Fruit fly (Drosophila melanogaster) whole organism, embryonic: ENCODE results near the gene CG43675.
A peak's percentile ranks its signal among the peaks of the same experiment; 100 is the strongest.

Experiments
- CG1024 ChIP-seq: fragments of 200-800 bp; sonication (Bioruptor generic); IDR thresholded peaks from 2 replicates; pipeline ENCODE4 v1.3.6; 2022; ENCODE audit warnings: missing biosample characterization, missing genetic modification characterization
- CG10366 ChIP-seq: fragments of 200-800 bp; sonication (Bioruptor generic); IDR thresholded peaks from 2 replicates; pipeline ENCODE4 v1.3.6; 2022; ENCODE audit warnings: missing biosample characterization, missing genetic modification characterization
- CG10431 ChIP-seq: fragments of 200-800 bp; sonication (Bioruptor generic); optimal IDR thresholded peaks from 3 replicates; lab custom pipeline; 2018; ENCODE audit warnings: missing biosample characterization, mild to moderate bottlenecking, missing genetic modification characterization
- CG10654 ChIP-seq: fragments of 200-800 bp; sonication (Bioruptor generic); optimal IDR thresholded peaks from 2 replicates; lab custom pipeline; 2016; ENCODE audit warnings: missing biosample characterization, missing genetic modification characterization
- CG11085 ChIP-seq: fragments of 200-800 bp; sonication (Bioruptor generic); IDR thresholded peaks from 2 replicates; pipeline ENCODE4 v1.3.6; 2022; ENCODE audit warnings: missing biosample characterization, missing genetic modification characterization
- CG12071 ChIP-seq: fragments of 200-800 bp; sonication (Bioruptor generic); optimal IDR thresholded peaks from 3 replicates; lab custom pipeline; 2018; ENCODE audit warnings: missing biosample characterization, mild to moderate bottlenecking, missing genetic modification characterization
- CG12155 ChIP-seq: fragments of 200-800 bp; sonication (Bioruptor generic); optimal IDR thresholded peaks from 3 replicates; lab custom pipeline; 2016; ENCODE audit warnings: missing biosample characterization, missing genetic modification characterization
- CG12299 ChIP-seq: fragments of 200-800 bp; sonication (Bioruptor generic); optimal IDR thresholded peaks from 2 replicates; lab custom pipeline; 2018; ENCODE audit warnings: missing biosample characterization, mild to moderate bottlenecking, missing genetic modification characterization
- CG12942 ChIP-seq: fragments of 200-800 bp; sonication (Bioruptor generic); optimal IDR thresholded peaks from 3 replicates; lab custom pipeline; 2016; ENCODE audit warnings: missing biosample characterization, missing genetic modification characterization
- CG13287 ChIP-seq: fragments of 200-800 bp; sonication (Bioruptor generic); IDR thresholded peaks from 2 replicates; pipeline ENCODE4 v1.3.6; 2022; ENCODE audit warnings: missing biosample characterization, missing genetic modification characterization; ENCODE audit not compliant: partially characterized antibody
- CG14965 ChIP-seq: fragments of 200-800 bp; sonication (Bioruptor generic); optimal IDR thresholded peaks from 2 replicates; lab custom pipeline; 2016; ENCODE audit warnings: missing biosample characterization, missing genetic modification characterization, borderline replicate concordance
- CG17829 ChIP-seq: fragments of 200-800 bp; optimal IDR thresholded peaks from 2 replicates; lab custom pipeline; 2019; ENCODE audit warnings: missing biosample characterization, mild to moderate bottlenecking, missing genetic modification characterization, moderate library complexity
- CG18619 ChIP-seq: fragments of 200-800 bp; sonication (Bioruptor generic); optimal IDR thresholded peaks from 3 replicates; lab custom pipeline; 2017; ENCODE audit warnings: missing biosample characterization, mild to moderate bottlenecking, missing genetic modification characterization
- CG2199 ChIP-seq: fragments of 200-800 bp; sonication (Bioruptor generic); IDR thresholded peaks from 3 replicates; pipeline ENCODE4 v1.3.6; 2022; ENCODE audit warnings: missing biosample characterization, missing genetic modification characterization
- CG3065 ChIP-seq: fragments of 200-800 bp; sonication (Bioruptor generic); optimal IDR thresholded peaks from 2 replicates; lab custom pipeline; 2016; ENCODE audit warnings: missing biosample characterization, missing genetic modification characterization
- CG31224 ChIP-seq: fragments of 200-800 bp; sonication (Bioruptor generic); IDR thresholded peaks from 2 replicates; pipeline ENCODE4 v1.3.6; 2022; ENCODE audit warnings: missing biosample characterization, missing genetic modification characterization
- CG32532 ChIP-seq: fragments of 200-800 bp; sonication (Bioruptor generic); IDR thresholded peaks from 2 replicates; pipeline ENCODE4 v1.3.6; 2022; ENCODE audit warnings: missing biosample characterization, missing genetic modification characterization
- CG33557 ChIP-seq: fragments of 200-800 bp; sonication (Bioruptor generic); optimal IDR thresholded peaks from 2 replicates; lab custom pipeline; 2019; ENCODE audit warnings: missing biosample characterization, mild to moderate bottlenecking, missing genetic modification characterization, moderate library complexity
- CG4328 ChIP-seq: fragments of 200-800 bp; sonication (Bioruptor generic); optimal IDR thresholded peaks from 3 replicates; lab custom pipeline; 2017; ENCODE audit warnings: missing biosample characterization, missing genetic modification reagents, missing genetic modification characterization
- CG4424 ChIP-seq: fragments of 200-800 bp; sonication (Bioruptor generic); optimal IDR thresholded peaks from 3 replicates; lab custom pipeline; 2016; ENCODE audit warnings: missing biosample characterization, missing genetic modification characterization
- CG8478 ChIP-seq: fragments of >200 bp; optimal IDR thresholded peaks from 2 replicates; lab custom pipeline; 2018
- CG9215 ChIP-seq: fragments of 200-800 bp; sonication (Bioruptor generic); IDR thresholded peaks from 2 replicates; pipeline ENCODE4 v1.3.6; 2022; ENCODE audit warnings: missing biosample characterization, missing genetic modification characterization
- CG9932 ChIP-seq: fragments of 200-800 bp; sonication (Bioruptor generic); IDR thresholded peaks from 2 replicates; pipeline ENCODE4 v1.3.6; 2022; ENCODE audit warnings: missing biosample characterization, missing genetic modification characterization
- CrebB ChIP-seq: fragments of 200-800 bp; sonication (Bioruptor generic); optimal IDR thresholded peaks from 3 replicates; lab custom pipeline; 2018; ENCODE audit warnings: missing biosample characterization, mild to moderate bottlenecking, missing genetic modification characterization
- D19A ChIP-seq: fragments of 200-800 bp; optimal IDR thresholded peaks from 3 replicates; lab custom pipeline; 2019; ENCODE audit warnings: missing biosample characterization, mild to moderate bottlenecking, missing genetic modification characterization, moderate library complexity
- D19B ChIP-seq: fragments of 200-800 bp; sonication (Bioruptor generic); optimal IDR thresholded peaks from 2 replicates; lab custom pipeline; 2017; ENCODE audit warnings: missing biosample characterization, mild to moderate bottlenecking, missing genetic modification characterization
- Dek ChIP-seq: fragments of 200-800 bp; sonication (Bioruptor generic); optimal IDR thresholded peaks from 3 replicates; lab custom pipeline; 2019; ENCODE audit warnings: missing biosample characterization, mild to moderate bottlenecking, missing genetic modification characterization, moderate library complexity
- Hsf ChIP-seq: fragments of 200-800 bp; sonication (Bioruptor generic); optimal IDR thresholded peaks from 3 replicates; lab custom pipeline; 2016; ENCODE audit warnings: missing biosample characterization, missing genetic modification characterization
- Kr ChIP-seq: fragments of 200-800 bp; sonication (Bioruptor generic); optimal IDR thresholded peaks from 2 replicates; lab custom pipeline; 2017; ENCODE audit warnings: missing biosample characterization, mild to moderate bottlenecking, missing genetic modification characterization
- MTF-1 ChIP-seq: fragments of 200-800 bp; sonication (Bioruptor generic); optimal IDR thresholded peaks from 2 replicates; lab custom pipeline; 2018; ENCODE audit warnings: missing biosample characterization, mild to moderate bottlenecking, missing genetic modification characterization, borderline replicate concordance
- Meics ChIP-seq: fragments of 200-800 bp; sonication (Bioruptor generic); optimal IDR thresholded peaks from 2 replicates; lab custom pipeline; 2017; ENCODE audit warnings: missing biosample characterization, mild to moderate bottlenecking, missing genetic modification characterization
- Opbp ChIP-seq: fragments of 200-800 bp; sonication (Bioruptor generic); IDR thresholded peaks from 3 replicates; pipeline ENCODE4 v1.3.6; 2022; ENCODE audit warnings: missing biosample characterization, missing genetic modification characterization; ENCODE audit not compliant: partially characterized antibody
- Rfx ChIP-seq: fragments of 200-800 bp; sonication (Bioruptor generic); IDR thresholded peaks from 2 replicates; pipeline ENCODE4 v1.3.6; 2022; ENCODE audit warnings: missing biosample characterization, missing genetic modification characterization
- Six4 ChIP-seq: fragments of 200-800 bp; sonication (Bioruptor generic); optimal IDR thresholded peaks from 2 replicates; lab custom pipeline; 2016; ENCODE audit warnings: missing biosample characterization, missing genetic modification characterization
- Tbp ChIP-seq: fragments of >200 bp; optimal IDR thresholded peaks from 2 replicates; lab custom pipeline; 2018; ENCODE audit warnings: missing biosample characterization, missing genetic modification characterization
- Vsx1 ChIP-seq: fragments of 200-800 bp; sonication (Bioruptor generic); optimal IDR thresholded peaks from 2 replicates; lab custom pipeline; 2017; ENCODE audit warnings: missing biosample characterization, mild to moderate bottlenecking, missing genetic modification characterization, missing genetic modification reagents
- amos ChIP-seq: fragments of 200-800 bp; sonication (Bioruptor generic); IDR thresholded peaks from 2 replicates; pipeline ENCODE4 v1.3.6; 2022; ENCODE audit warnings: missing biosample characterization, missing genetic modification characterization; ENCODE audit not compliant: partially characterized antibody
- bab2 ChIP-seq: fragments of 200-800 bp; sonication (Bioruptor generic); optimal IDR thresholded peaks from 2 replicates; lab custom pipeline; 2016; ENCODE audit warnings: missing biosample characterization, missing genetic modification characterization
- da ChIP-seq: fragments of 200-800 bp; sonication (Bioruptor generic); optimal IDR thresholded peaks from 2 replicates; lab custom pipeline; 2016; ENCODE audit warnings: missing biosample characterization, missing genetic modification characterization
- dan ChIP-seq: fragments of 200-800 bp; sonication (Bioruptor generic); IDR thresholded peaks from 2 replicates; pipeline ENCODE4 v1.3.6; 2022; ENCODE audit warnings: missing biosample characterization, missing genetic modification characterization
- dmrt99B ChIP-seq: fragments of 200-800 bp; sonication (Bioruptor generic); optimal IDR thresholded peaks from 2 replicates; lab custom pipeline; 2018; ENCODE audit warnings: missing biosample characterization, mild to moderate bottlenecking, missing genetic modification characterization, moderate library complexity
- fu2 ChIP-seq: fragments of 200-800 bp; sonication (Bioruptor generic); optimal IDR thresholded peaks from 2 replicates; lab custom pipeline; 2016; ENCODE audit warnings: missing biosample characterization, missing genetic modification characterization
- gsb ChIP-seq: fragments of 200-800 bp; sonication (Bioruptor generic); IDR thresholded peaks from 2 replicates; pipeline ENCODE4 v1.3.6; 2022; ENCODE audit warnings: missing biosample characterization, missing genetic modification characterization
- lbe ChIP-seq: fragments of 200-800 bp; sonication (Bioruptor generic); optimal IDR thresholded peaks from 2 replicates; lab custom pipeline; 2016; ENCODE audit warnings: missing biosample characterization, mild to moderate bottlenecking, missing genetic modification characterization
- lilli ChIP-seq: fragments of 200-800 bp; sonication (Bioruptor generic); optimal IDR thresholded peaks from 3 replicates; lab custom pipeline; 2016; ENCODE audit warnings: missing biosample characterization, missing genetic modification characterization
- lola ChIP-seq, 3 experiments: fragments of >200 bp in 2 of 3; fragments of 200-800 bp in 1 of 3; sonication (Bioruptor generic) in 1 of 3; optimal IDR thresholded peaks; 2 replicates each; lab custom pipeline; 2017 to 2019; ENCODE audit warnings: missing biosample characterization in 3 of 3, missing genetic modification characterization in 3 of 3, mild to moderate bottlenecking in 1 of 3, moderate library complexity in 1 of 3
- sisA ChIP-seq: fragments of 200-800 bp; sonication (Bioruptor generic); IDR thresholded peaks from 2 replicates; pipeline ENCODE4 v1.3.6; 2022; ENCODE audit warnings: missing biosample characterization, missing genetic modification characterization
- sqz ChIP-seq: fragments of 200-800 bp; sonication (Bioruptor generic); optimal IDR thresholded peaks from 3 replicates; lab custom pipeline; 2018; ENCODE audit warnings: missing biosample characterization, mild to moderate bottlenecking, missing genetic modification characterization
- tin ChIP-seq: fragments of 200-800 bp; sonication (Bioruptor generic); optimal IDR thresholded peaks from 3 replicates; lab custom pipeline; 2016; ENCODE audit warnings: missing biosample characterization, missing genetic modification characterization
- tx ChIP-seq: fragments of 200-800 bp; sonication (Bioruptor generic); optimal IDR thresholded peaks from 2 replicates; lab custom pipeline; 2016; ENCODE audit warnings: missing biosample characterization, missing genetic modification characterization

The CG43675 gene

DNA sequence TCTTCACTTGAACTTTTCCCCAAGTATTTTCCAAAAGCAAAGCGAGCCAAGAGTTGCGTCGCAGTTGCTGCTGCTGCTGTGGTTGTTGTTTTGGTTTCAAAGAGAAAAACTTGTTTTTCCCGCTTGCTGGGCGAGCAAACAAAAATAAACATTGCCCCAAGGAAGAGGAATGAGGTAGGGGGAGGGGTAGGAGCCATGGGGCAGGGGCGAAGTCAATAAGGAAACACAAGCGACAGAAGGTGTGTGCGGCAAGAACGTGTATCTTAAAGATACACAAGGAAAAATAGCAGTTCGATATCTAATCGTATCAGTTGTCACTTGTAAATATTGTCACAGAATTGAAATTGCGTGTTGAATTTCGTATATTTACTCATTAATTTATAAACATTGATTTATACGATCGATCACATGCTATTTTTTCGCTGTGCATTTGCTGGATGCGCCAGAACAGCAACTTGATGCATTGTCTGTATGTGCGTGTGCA is 38.3 kb downstream of the CG43675 start (continued):
- TF ChIP-seq CG9932 (GFP tag; lab: Robert Waterston, UW): peak; percentile 15; the same call in 1 of the 2 replicates
- TF ChIP-seq CG10366: peak; percentile 39
- peak; percentile 78 for TF ChIP-seq CrebB (tag; lab: Kevin White, UChicago)
- TF ChIP-seq dmrt99B (tag; lab: Kevin White, UChicago): peak; percentile 70
- TF ChIP-seq CG14965: no peak
- peak; percentile 78 for TF ChIP-seq D19A (tag; lab: Kevin White, UChicago)
- peak; percentile 90 for TF ChIP-seq lbe
- no peak for TF ChIP-seq Opbp (GFP tag; lab: Robert Waterston, UW)
- TF ChIP-seq CG12942 (GFP tag; lab: Kevin White, UChicago): peak; percentile 23
- TF ChIP-seq CG10654 (GFP tag; lab: Kevin White, UChicago): peak; percentile 70
- no peak for TF ChIP-seq CG11085 (GFP tag; lab: Robert Waterston, UW)
- TF ChIP-seq Rfx (GFP tag; lab: Robert Waterston, UW): peak; percentile 50; the same call in 1 of the 2 replicates
- peak; percentile 58 for TF ChIP-seq sisA (GFP tag; lab: Robert Waterston, UW)
- peak; percentile 87 for TF ChIP-seq Kr (GFP tag; lab: Kevin White, UChicago)
- TF ChIP-seq lilli (GFP tag; lab: Kevin White, UChicago): no peak
- TF ChIP-seq tin (GFP tag; lab: Kevin White, UChicago): peak; percentile 64
- no peak for TF ChIP-seq D19B (GFP tag; lab: Kevin White, UChicago)
- peak; percentile 63 for TF ChIP-seq bab2 (GFP tag; lab: Kevin White, UChicago)
- TF ChIP-seq da (GFP tag; lab: Kevin White, UChicago): no peak
- peak in 1 of 3 experiments; percentile 86 for TF ChIP-seq lola (GFP tag; optimal IDR thresholded peaks at IDR 0.05; lab: Kevin White, UChicago)
- no peak for TF ChIP-seq CG13287
- no peak for TF ChIP-seq amos (GFP tag; lab: Robert Waterston, UW)
- peak; percentile 36 for TF ChIP-seq Dek
- TF ChIP-seq CG17829: peak; percentile 84
- no peak for TF ChIP-seq CG8478
- TF ChIP-seq CG1024 (GFP tag; lab: Robert Waterston, UW): 0 out of 2 replicates have a peak, but pooled peaks have one; percentile 38
- TF ChIP-seq fu2 (GFP tag; lab: Kevin White, UChicago): no peak
- peak; percentile 56; the same call in 1 of the 2 replicates for TF ChIP-seq CG32532 (GFP tag; lab: Robert Waterston, UW)
- peak; percentile 61 for TF ChIP-seq CG10431
- peak; percentile 44 for TF ChIP-seq CG4328
- TF ChIP-seq CG31224: peak; percentile 42; the same call in 1 of the 2 replicates
- TF ChIP-seq Hsf (GFP tag; lab: Kevin White, UChicago): peak; percentile 49
- TF ChIP-seq MTF-1 (GFP tag; lab: Kevin White, UChicago): peak; percentile 81
- TF ChIP-seq CG12071 (GFP tag; lab: Kevin White, UChicago): peak; percentile 65
- peak; percentile 76 for TF ChIP-seq CG4424 (GFP tag; lab: Kevin White, UChicago)
- peak; percentile 68 for TF ChIP-seq Meics (GFP tag; lab: Kevin White, UChicago)
- TF ChIP-seq CG2199 (GFP tag; lab: Robert Waterston, UW): 0 out of 3 replicates have a peak, but pooled peaks have one; percentile 18
- no peak for TF ChIP-seq CG9215
- TF ChIP-seq CG12299 (tag; lab: Kevin White, UChicago): peak; percentile 40
- TF ChIP-seq dan (GFP tag; lab: Robert Waterston, UW): 0 out of 2 replicates have a peak, but pooled peaks have one; percentile 6
- TF ChIP-seq CG12155 (GFP tag; lab: Kevin White, UChicago): peak; percentile 20
- peak; percentile 72 for TF ChIP-seq sqz (GFP tag; lab: Kevin White, UChicago)
- TF ChIP-seq Tbp (GFP tag; lab: Kevin White, UChicago): no peak
- peak; percentile 34 for TF ChIP-seq CG3065
- peak; percentile 93 for TF ChIP-seq CG33557 (GFP tag; lab: Kevin White, UChicago)
- TF ChIP-seq Vsx1 (GFP tag; lab: Kevin White, UChicago): peak; percentile 58
- TF ChIP-seq CG18619 (GFP tag; lab: Kevin White, UChicago): peak; percentile 77
- TF ChIP-seq Six4: peak; percentile 49
- no peak for TF ChIP-seq tx (GFP tag; lab: Kevin White, UChicago)
- TF ChIP-seq gsb (GFP tag; lab: Robert Waterston, UW): peak; percentile 38; the same call in 1 of the 2 replicates
